Worm (Caenorhabditis elegans): Measurements from ENCODE around the gene nhr-127.

ce11 chrV:16269556-16269955 lies 9.8 kb downstream of the nhr-127 start, which contains the start of the genes fbxa-2 and T13F3.8:
- TF ChIP-seq flt-1 (GFP tag; IDR thresholded peaks at IDR 0.05) (no peak), hmbx-1 (tag; optimal IDR thresholded peaks at IDR 0.05) (no peak), sea-1 (GFP tag; conservative IDR thresholded peaks at IDR 0.05) (no peak)
